Worm (Caenorhabditis elegans) whole organism, L3 larva: ENCODE measurements around the gene F56C3.9.

Experiments used
- fkh-10 ChIP-seq: sonication (generic microtip); optimal IDR thresholded peaks from 2 replicates; lab custom pipeline; 2017; ENCODE audit warnings: missing biosample characterization, missing genetic modification reagents, missing genetic modification characterization
- mml-1 ChIP-seq: fragments of 150-350 bp; sonication (generic microtip); optimal IDR thresholded peaks from 3 replicates; lab custom pipeline; 2014; ENCODE audit warnings: missing biosample characterization, missing genetic modification characterization

- TF ChIP-seq mml-1 (tag; lab: Kevin White, UChicago) (no peak), fkh-10 (GFP tag; lab: Kevin White, UChicago) (no peak)
These were observed 23.0 kb downstream of the F56C3.9 start, which contains the start of gene F56C3.7 for ce11 chrX:1370736-1371281.
